Worm (Caenorhabditis elegans) whole organism, L4 larva: ENCODE data around the gene fil-2.

Experiments
- F10B5.3 ChIP-seq: sonication (generic microtip); optimal IDR thresholded peaks from 2 replicates; lab custom pipeline; 2016; ENCODE audit warnings: mild to moderate bottlenecking, missing genetic modification characterization, missing compliant biosample characterization
- F44E2.7 ChIP-seq: fragments of 200-800 bp; sonication (Bioruptor generic); IDR thresholded peaks from 2 replicates; pipeline ENCODE4 v2.1.2; 2022; ENCODE audit warnings: missing genetic modification characterization, missing compliant biosample characterization
- R02D3.7 ChIP-seq: fragments of 150-350 bp; sonication (generic microtip); optimal IDR thresholded peaks from 3 replicates; lab custom pipeline; 2014; ENCODE audit warnings: missing biosample characterization, missing genetic modification characterization
- Y75B8A.6 ChIP-seq: fragments of 200-800 bp; sonication (Bioruptor generic); IDR thresholded peaks from 2 replicates; pipeline ENCODE4 v1.3.6; 2022; ENCODE audit warnings: missing genetic modification reagents, missing genetic modification characterization, missing compliant biosample characterization
- ZK546.5 ChIP-seq, 2 experiments: sonication (generic microtip); optimal IDR thresholded peaks; 2 replicates each; lab custom pipeline; 2017; ENCODE audit warnings: missing biosample characterization in 2 of 2, missing genetic modification characterization in 2 of 2
- aha-1 ChIP-seq: fragments of 150-350 bp; peaks from one replicate; lab custom pipeline; 2014; ENCODE audit warnings: missing biosample characterization, missing genetic modification characterization
- arid-1 ChIP-seq: fragments of 200-800 bp; sonication (Bioruptor generic); conservative IDR thresholded peaks from 2 replicates; pipeline ENCODE4 v1.3.6; 2022; ENCODE audit warnings: missing genetic modification reagents, missing genetic modification characterization, missing compliant biosample characterization
- attf-4 ChIP-seq: sonication (generic microtip); optimal IDR thresholded peaks from 3 replicates; lab custom pipeline; 2017; ENCODE audit warnings: missing biosample characterization, missing genetic modification characterization
- ceh-20 ChIP-seq: fragments of 200-800 bp; sonication (Bioruptor generic); IDR thresholded peaks from 2 replicates; pipeline ENCODE4 v1.3.6; 2022; ENCODE audit warnings: missing genetic modification reagents, missing genetic modification characterization, missing compliant biosample characterization
- ceh-62 ChIP-seq: sonication (generic microtip); optimal IDR thresholded peaks from 2 replicates; lab custom pipeline; 2017; ENCODE audit warnings: missing biosample characterization, missing genetic modification characterization
- ceh-82 ChIP-seq: sonication (generic microtip); optimal IDR thresholded peaks from 2 replicates; lab custom pipeline; 2017; ENCODE audit warnings: missing biosample characterization, missing genetic modification characterization
- cey-2 ChIP-seq: sonication (generic microtip); optimal IDR thresholded peaks from 3 replicates; lab custom pipeline; 2017; ENCODE audit warnings: missing genetic modification characterization, mild to moderate bottlenecking, missing compliant biosample characterization, antibody characterized with exemption, borderline replicate concordance; ENCODE audit not compliant: insufficient read depth
- ctbp-1 ChIP-seq: fragments of 200-800 bp; sonication (Bioruptor generic); IDR thresholded peaks from 2 replicates; pipeline ENCODE4 v1.3.6; 2022; ENCODE audit warnings: missing genetic modification reagents, missing genetic modification characterization, missing compliant biosample characterization
- daf-12 ChIP-seq: fragments of 150-350 bp; optimal IDR thresholded peaks from 2 replicates; lab custom pipeline; 2014; ENCODE audit warnings: missing biosample characterization, missing genetic modification reagents, missing genetic modification characterization
- dmd-6 ChIP-seq: fragments of 200-800 bp; sonication (Bioruptor generic); IDR thresholded peaks from 2 replicates; pipeline ENCODE4 v1.3.6; 2022; ENCODE audit warnings: missing genetic modification reagents, missing genetic modification characterization, missing compliant biosample characterization
- dmd-9 ChIP-seq: fragments of 200-800 bp; sonication (Bioruptor generic); IDR thresholded peaks from 2 replicates; pipeline ENCODE4 v1.3.6; 2022; ENCODE audit warnings: missing genetic modification reagents, missing genetic modification characterization, missing compliant biosample characterization
- egl-43 ChIP-seq: fragments of 200-800 bp; sonication (Bioruptor generic); IDR thresholded peaks from 2 replicates; pipeline ENCODE4 v1.3.6; 2022; ENCODE audit warnings: missing genetic modification reagents, missing genetic modification characterization, missing compliant biosample characterization
- fkh-10 ChIP-seq: fragments of 150-350 bp; optimal IDR thresholded peaks from 2 replicates; lab custom pipeline; 2014; ENCODE audit warnings: missing biosample characterization, missing genetic modification reagents, missing genetic modification characterization
- fos-1 ChIP-seq: fragments of 150-350 bp; optimal IDR thresholded peaks from 2 replicates; lab custom pipeline; 2014; ENCODE audit warnings: missing biosample characterization, missing genetic modification characterization
- hif-1 ChIP-seq, 2 experiments: sonication (generic microtip); optimal IDR thresholded peaks; 2 replicates each; lab custom pipeline; 2016 to 2017; ENCODE audit warnings: missing compliant biosample characterization in 2 of 2, missing genetic modification characterization in 2 of 2, missing genetic modification reagents in 2 of 2, missing genotype in 2 of 2, mild to moderate bottlenecking in 1 of 2
- hlh-11 ChIP-seq: fragments of 200-800 bp; sonication (Bioruptor generic); optimal IDR thresholded peaks from 2 replicates; lab custom pipeline; 2018; ENCODE audit warnings: mild to moderate bottlenecking, missing genetic modification characterization, missing compliant biosample characterization
- hlh-30 ChIP-seq: sonication (generic microtip); optimal IDR thresholded peaks from 2 replicates; lab custom pipeline; 2017; ENCODE audit warnings: antibody characterized with exemption, mild to moderate bottlenecking, missing genetic modification characterization, missing compliant biosample characterization; ENCODE audit not compliant: insufficient read depth
- hmg-1.1 ChIP-seq: fragments of 200-800 bp; sonication (Bioruptor generic); IDR thresholded peaks from 2 replicates; pipeline ENCODE4 v1.3.6; 2022; ENCODE audit warnings: missing genetic modification reagents, missing genetic modification characterization, missing compliant biosample characterization
- jun-1 ChIP-seq: fragments of 150-350 bp; optimal IDR thresholded peaks from 2 replicates; lab custom pipeline; 2014; ENCODE audit warnings: missing biosample characterization, missing genetic modification reagents, missing genetic modification characterization
- lin-1 ChIP-seq: fragments of 200-800 bp; sonication (Bioruptor generic); IDR thresholded peaks from 2 replicates; pipeline ENCODE4 v1.3.6; 2022; ENCODE audit warnings: missing genetic modification reagents, missing genetic modification characterization, missing compliant biosample characterization
- lin-13 ChIP-seq: fragments of 150-350 bp; optimal IDR thresholded peaks from 2 replicates; lab custom pipeline; 2014; ENCODE audit warnings: missing biosample characterization, missing genetic modification reagents, missing genetic modification characterization
- lin-38 ChIP-seq: fragments of 200-800 bp; sonication (Bioruptor generic); IDR thresholded peaks from 2 replicates; pipeline ENCODE4 v1.3.6; 2022; ENCODE audit warnings: missing genetic modification reagents, missing genetic modification characterization, missing compliant biosample characterization
- lin-39 ChIP-seq: fragments of 150-350 bp; optimal IDR thresholded peaks from 2 replicates; lab custom pipeline; 2014; ENCODE audit warnings: missing biosample characterization, missing genetic modification reagents, missing genetic modification characterization
- lsy-2 ChIP-seq, 2 experiments: fragments of 150-350 bp in 1 of 2; sonication (generic microtip) in 1 of 2; optimal IDR thresholded peaks; 2 replicates each; lab custom pipeline; 2014 to 2017; ENCODE audit warnings: missing biosample characterization in 2 of 2, missing genetic modification characterization in 2 of 2
- madf-5 ChIP-seq, 2 experiments: fragments of 200-800 bp; sonication (Bioruptor generic); IDR thresholded peaks; 2 replicates each; pipeline ENCODE4 v1.3.6; 2022; ENCODE audit warnings: missing compliant biosample characterization in 2 of 2, missing genetic modification characterization in 2 of 2
- madf-9 ChIP-seq: fragments of 200-800 bp; sonication (Bioruptor generic); conservative IDR thresholded peaks from 2 replicates; pipeline ENCODE4 v1.3.6; 2022; ENCODE audit warnings: missing genetic modification reagents, missing genetic modification characterization, missing compliant biosample characterization
- mdl-1 ChIP-seq, 2 experiments: fragments of 150-350 bp in 1 of 2; sonication (generic microtip) in 1 of 2; optimal IDR thresholded peaks; 2 replicates each; lab custom pipeline; 2014 to 2017; ENCODE audit warnings: missing biosample characterization in 2 of 2, missing genetic modification characterization in 2 of 2
- mep-1 ChIP-seq: fragments of 150-350 bp; sonication (generic microtip); optimal IDR thresholded peaks from 3 replicates; lab custom pipeline; 2014; ENCODE audit warnings: missing biosample characterization, missing genetic modification characterization
- mes-2 ChIP-seq: sonication (generic microtip); optimal IDR thresholded peaks from 2 replicates; lab custom pipeline; 2016; ENCODE audit warnings: missing genotype, mild to moderate bottlenecking, missing genetic modification characterization, missing compliant biosample characterization; ENCODE audit not compliant: poor library complexity, severe bottlenecking
- mxl-2 ChIP-seq: fragments of 200-800 bp; sonication (Bioruptor generic); conservative IDR thresholded peaks from 2 replicates; pipeline ENCODE4 v1.3.6; 2022; ENCODE audit warnings: missing genetic modification reagents, missing genetic modification characterization, missing compliant biosample characterization
- nhr-102 ChIP-seq: sonication (generic microtip); optimal IDR thresholded peaks from 2 replicates; lab custom pipeline; 2016; ENCODE audit warnings: mild to moderate bottlenecking, missing genetic modification characterization, moderate library complexity, missing compliant biosample characterization
- nhr-25 ChIP-seq: sonication (generic microtip); optimal IDR thresholded peaks from 2 replicates; lab custom pipeline; 2017; ENCODE audit warnings: missing genetic modification characterization, mild to moderate bottlenecking, missing compliant biosample characterization, antibody characterized with exemption, moderate library complexity, borderline replicate concordance; ENCODE audit not compliant: insufficient read depth
- nhr-28 ChIP-seq: fragments of 150-350 bp; optimal IDR thresholded peaks from 2 replicates; lab custom pipeline; 2014; ENCODE audit warnings: missing biosample characterization, missing genetic modification characterization
- nhr-76 ChIP-seq: fragments of 150-350 bp; optimal IDR thresholded peaks from 2 replicates; lab custom pipeline; 2014; ENCODE audit warnings: missing biosample characterization, missing genetic modification characterization
- nhr-77 ChIP-seq: fragments of 150-350 bp; optimal IDR thresholded peaks from 2 replicates; lab custom pipeline; 2014; ENCODE audit warnings: missing biosample characterization, missing genetic modification characterization
- saeg-2 ChIP-seq: fragments of 200-800 bp; sonication (Bioruptor generic); IDR thresholded peaks from 2 replicates; pipeline ENCODE4 v1.3.6; 2022; ENCODE audit warnings: missing genetic modification reagents, missing genetic modification characterization, missing compliant biosample characterization
- set-16 ChIP-seq: fragments of 200-800 bp; sonication (Bioruptor generic); IDR thresholded peaks from 2 replicates; pipeline ENCODE4 v1.3.6; 2022; ENCODE audit warnings: missing genetic modification reagents, missing genetic modification characterization, missing compliant biosample characterization
- skn-1 ChIP-seq: fragments of 150-350 bp; optimal IDR thresholded peaks from 2 replicates; lab custom pipeline; 2014; ENCODE audit warnings: missing biosample characterization, missing genetic modification characterization
- snpc-1.2 ChIP-seq: fragments of 200-800 bp; sonication (Bioruptor generic); IDR thresholded peaks from 2 replicates; pipeline ENCODE4 v1.3.6; 2022; ENCODE audit warnings: missing genetic modification reagents, missing genetic modification characterization, missing compliant biosample characterization
- snpc-4 ChIP-seq: fragments of 150-350 bp; optimal IDR thresholded peaks from 2 replicates; lab custom pipeline; 2014; ENCODE audit warnings: missing biosample characterization, missing genetic modification characterization
- unc-39 ChIP-seq: sonication (generic microtip); optimal IDR thresholded peaks from 2 replicates; lab custom pipeline; 2017; ENCODE audit warnings: missing biosample characterization, missing genetic modification characterization
- unc-62 ChIP-seq, 3 experiments: fragments of 150-350 bp in 1 of 3; sonication (generic microtip); optimal IDR thresholded peaks in 2 of 3; peaks in 1 of 3; 1 replicate in 1 of 3; 2 replicates in 2 of 3; lab custom pipeline; 2014 to 2017; ENCODE audit warnings: missing biosample characterization in 3 of 3, missing genetic modification characterization in 3 of 3, missing genetic modification reagents in 3 of 3, missing genotype in 1 of 3
- zag-1 ChIP-seq: fragments of 150-350 bp; optimal IDR thresholded peaks from 2 replicates; lab custom pipeline; 2014; ENCODE audit warnings: missing biosample characterization, missing genetic modification characterization
- zfp-3 ChIP-seq: fragments of 200-800 bp; sonication (Bioruptor generic); conservative IDR thresholded peaks from 2 replicates; pipeline ENCODE4 v1.3.6; 2022; ENCODE audit warnings: missing genetic modification reagents, missing genetic modification characterization, missing compliant biosample characterization
- zip-11 ChIP-seq: fragments of 200-800 bp; sonication (Bioruptor generic); IDR thresholded peaks from 2 replicates; pipeline ENCODE4 v1.3.6; 2022; ENCODE audit warnings: missing genetic modification characterization, missing compliant biosample characterization
- zip-2 ChIP-seq: fragments of 150-350 bp; optimal IDR thresholded peaks from 2 replicates; lab custom pipeline; 2014; ENCODE audit warnings: missing biosample characterization, missing genetic modification characterization

Gene fil-2

ce11 chrV:6240735-6241134 is 38.1 kb upstream of the fil-2 start (continued):
- peak in 1 of 2 experiments; percentile 50 for TF ChIP-seq hif-1 (tag; optimal IDR thresholded peaks at IDR 0.05; lab: Kevin White, UChicago)
- TF ChIP-seq lin-13 (GFP tag; lab: Kevin White, UChicago) = no peak
- no peak for TF ChIP-seq ZK546.5 (tag; optimal IDR thresholded peaks at IDR 0.05; lab: Kevin White, UChicago)
- no peak for TF ChIP-seq fkh-10 (GFP tag; lab: Kevin White, UChicago)
- peak in 1 of 2 experiments; percentile 59 for TF ChIP-seq unc-62 (GFP tag; optimal IDR thresholded peaks at IDR 0.05 in 1 of 2; lab: Kevin White, UChicago)
- no peak for TF ChIP-seq unc-62 (tag; optimal IDR thresholded peaks at IDR 0.05; lab: Kevin White, UChicago)
- no peak for TF ChIP-seq arid-1 (GFP tag; lab: Robert Waterston, UW)
- peak; percentile 97 for TF ChIP-seq dmd-6 (GFP tag; lab: Robert Waterston, UW)
- no peak for TF ChIP-seq zip-2 (tag; lab: Kevin White, UChicago)
- no peak for TF ChIP-seq lin-39 (tag; lab: Kevin White, UChicago)
- no peak for TF ChIP-seq ceh-62 (tag; lab: Kevin White, UChicago)
- no peak for TF ChIP-seq zag-1
- TF ChIP-seq nhr-77 (tag; lab: Kevin White, UChicago) = peak; percentile 73
- no peak for TF ChIP-seq nhr-76 (tag; lab: Kevin White, UChicago)
- TF ChIP-seq F10B5.3 (tag; lab: Kevin White, UChicago) = no peak
- no peak for TF ChIP-seq dmd-9 (GFP tag; lab: Robert Waterston, UW)
- TF ChIP-seq skn-1 (tag; lab: Kevin White, UChicago) = no peak
- TF ChIP-seq nhr-28 (tag; lab: Kevin White, UChicago) = peak; percentile 46
- no peak for TF ChIP-seq attf-4 (tag; lab: Kevin White, UChicago)
- TF ChIP-seq hlh-30 (tag; lab: Kevin White, UChicago) = peak; percentile 70
- TF ChIP-seq hmg-1.1 (GFP tag; lab: Robert Waterston, UW) = no peak
- TF ChIP-seq egl-43 = no peak
- TF ChIP-seq lsy-2 (tag; optimal IDR thresholded peaks at IDR 0.05; lab: Kevin White, UChicago) = peak in 1 of 2 experiments; percentile 52
- TF ChIP-seq F44E2.7 = no peak
- no peak for TF ChIP-seq nhr-25
- no peak for TF ChIP-seq saeg-2 (GFP tag; lab: Robert Waterston, UW)
- TF ChIP-seq hlh-11 = peak; percentile 83
- TF ChIP-seq R02D3.7 = no peak
- TF ChIP-seq cey-2 (tag; lab: Kevin White, UChicago) = no peak
- TF ChIP-seq zfp-3 (GFP tag; lab: Robert Waterston, UW) = no peak
- no peak for TF ChIP-seq zip-11 (GFP tag; lab: Robert Waterston, UW)
- no peak for TF ChIP-seq snpc-4
- no peak for TF ChIP-seq ceh-20 (GFP tag; lab: Robert Waterston, UW)
- no peak for TF ChIP-seq aha-1
- TF ChIP-seq mxl-2 = peak; percentile 95
- no peak for TF ChIP-seq jun-1
- no peak for TF ChIP-seq unc-39
- no peak for TF ChIP-seq fos-1 (tag; lab: Kevin White, UChicago)
- TF ChIP-seq mes-2 (tag; lab: Kevin White, UChicago) = peak; percentile 11
- TF ChIP-seq madf-9 (GFP tag; lab: Robert Waterston, UW) = no peak
- TF ChIP-seq set-16 (GFP tag; lab: Robert Waterston, UW) = no peak
- no peak for TF ChIP-seq madf-5 (GFP tag; IDR thresholded peaks at IDR 0.05; lab: Robert Waterston, UW)
- peak; percentile 26 for TF ChIP-seq mep-1 (tag; lab: Kevin White, UChicago)
- 0 out of 2 replicates have a peak, but pooled peaks have one; percentile 11 for TF ChIP-seq lin-38 (GFP tag; lab: Robert Waterston, UW)
- no peak for TF ChIP-seq ceh-82
- TF ChIP-seq snpc-1.2 = no peak
- TF ChIP-seq mdl-1 (tag; optimal IDR thresholded peaks at IDR 0.05; lab: Kevin White, UChicago) = peak in 1 of 2 experiments; percentile 78
- TF ChIP-seq lin-1 (GFP tag; lab: Robert Waterston, UW) = no peak
- TF ChIP-seq daf-12 (tag; lab: Kevin White, UChicago) = no peak
- TF ChIP-seq ctbp-1 = no peak
- TF ChIP-seq Y75B8A.6 = no peak
- peak; percentile 28 for TF ChIP-seq nhr-102 (tag; lab: Kevin White, UChicago)
